Fruit fly (Drosophila melanogaster) whole organism, wandering third instar larva: ENCODE results near the gene Enoph.
A peak's percentile ranks its signal among the peaks of the same experiment; 100 is the strongest.

ENCODE experiments used
- Dfd ChIP-seq: fragments of >200 bp; optimal IDR thresholded peaks from 2 replicates; lab custom pipeline; 2017; ENCODE audit warnings: missing biosample characterization, missing genetic modification characterization
- Dif ChIP-seq: fragments of 200-275, 200-300 bp; sonication (Bioruptor generic); optimal IDR thresholded peaks from 2 replicates; lab custom pipeline; 2018; ENCODE audit warnings: missing biosample characterization, missing genetic modification characterization; ENCODE audit not compliant: partially characterized antibody
- Hr78 ChIP-seq: fragments of >200 bp; optimal IDR thresholded peaks from 2 replicates; lab custom pipeline; 2017; ENCODE audit warnings: missing biosample characterization, missing genetic modification characterization
- Myc ChIP-seq: fragments of >200 bp; optimal IDR thresholded peaks from 2 replicates; lab custom pipeline; 2017
- Vsx2 ChIP-seq: fragments of 200-300, 225-300 bp; sonication (Bioruptor generic); optimal IDR thresholded peaks from 2 replicates; lab custom pipeline; 2018; ENCODE audit warnings: missing biosample characterization, missing genetic modification characterization; ENCODE audit not compliant: partially characterized antibody
- br ChIP-seq: fragments of 200-800 bp; sonication (Bioruptor generic); optimal IDR thresholded peaks from 2 replicates; lab custom pipeline; 2016; ENCODE audit warnings: missing biosample characterization, missing genetic modification characterization
- brk ChIP-seq: fragments of 200-800 bp; sonication (Bioruptor generic); optimal IDR thresholded peaks from 2 replicates; lab custom pipeline; 2016; ENCODE audit warnings: missing biosample characterization, mild to moderate bottlenecking, missing genetic modification characterization
- dl ChIP-seq, 2 experiments: fragments of 175-275, 200-275 bp in 1 of 2; fragments of 200-275 bp in 1 of 2; sonication (Bioruptor generic); optimal IDR thresholded peaks; lab custom pipeline; 2018; ENCODE audit warnings: mild to moderate bottlenecking in 2 of 2, missing biosample characterization in 2 of 2, missing genetic modification characterization in 2 of 2, moderate library complexity in 2 of 2; ENCODE audit not compliant: partially characterized antibody in 2 of 2, insufficient read depth in 1 of 2
- fru ChIP-seq: fragments of 200-800 bp; sonication (Bioruptor generic); optimal IDR thresholded peaks from 3 replicates; lab custom pipeline; 2016; ENCODE audit warnings: missing biosample characterization, mild to moderate bottlenecking, missing genetic modification characterization
- h ChIP-seq: fragments of 200-800 bp; sonication (Bioruptor generic); optimal IDR thresholded peaks from 3 replicates; lab custom pipeline; 2016; ENCODE audit warnings: missing biosample characterization, mild to moderate bottlenecking, missing genetic modification characterization

DNA sequence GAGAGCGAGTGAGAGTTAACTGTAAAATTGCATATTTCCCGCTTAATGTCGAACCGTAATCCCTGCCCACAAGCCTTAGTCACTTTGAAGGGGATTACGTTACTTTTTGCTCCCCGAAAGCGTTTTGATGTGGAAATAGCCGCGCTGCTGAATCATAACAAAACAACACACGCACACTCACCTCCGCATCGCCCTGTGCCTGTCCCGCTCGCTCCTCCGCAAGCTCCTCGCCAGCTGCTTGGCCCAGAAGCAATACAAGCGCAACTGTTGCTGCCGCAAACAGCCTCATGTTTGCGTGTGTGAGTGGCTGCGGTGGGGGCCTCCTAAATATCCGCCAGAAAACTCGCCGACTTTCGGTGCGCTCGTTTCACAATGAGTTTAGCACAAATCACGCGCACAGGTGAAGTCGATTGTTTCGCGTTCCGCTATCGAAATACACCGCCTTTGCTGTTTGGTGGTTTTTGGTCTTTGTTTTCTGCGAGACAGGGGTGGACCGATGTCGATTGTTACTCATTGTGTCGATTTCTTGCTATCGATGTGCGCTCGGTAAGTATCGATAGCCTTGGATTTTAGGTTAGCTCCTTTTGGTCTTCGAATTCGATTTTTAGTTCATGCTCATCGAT lies 5.1 kb downstream of the Enoph start, which contains the start of gene CtsF:
- TF ChIP-seq Vsx2 (GFP tag; lab: Kevin White, UChicago) (no peak), dl (GFP tag; optimal IDR thresholded peaks at IDR 0.05; lab: Kevin White, UChicago; ENCODE audit: insufficient read depth in 1 of 2, partially characterized antibody in 2 of 2) (no peak), br (GFP tag; lab: Kevin White, UChicago) (peak; percentile 63), Hr78 (GFP tag; lab: Kevin White, UChicago) (no peak), Dif (GFP tag; lab: Kevin White, UChicago) (no peak), fru (GFP tag; lab: Kevin White, UChicago) (peak; percentile 15), Dfd (GFP tag; lab: Kevin White, UChicago) (no peak), h (GFP tag; lab: Kevin White, UChicago) (peak; percentile 60), brk (GFP tag; lab: Kevin White, UChicago) (peak; percentile 0), Myc (lab: Kevin White, UChicago) (peak; percentile 29)
